Worm (Caenorhabditis elegans) whole organism, midembryonic: ENCODE measurements around the gene R03G8.6.

Experiments used
- T22C8.4 ChIP-seq: fragments of 200-800 bp; sonication (Bioruptor generic); IDR thresholded peaks from 2 replicates; pipeline ENCODE4 v1.3.6; 2022; ENCODE audit warnings: missing genetic modification characterization, missing compliant biosample characterization
- cog-1 ChIP-seq: sonication (generic microtip); optimal IDR thresholded peaks from 2 replicates; lab custom pipeline; 2016; ENCODE audit warnings: missing genetic modification characterization, missing compliant biosample characterization
- flt-1 ChIP-seq: fragments of 200-800 bp; sonication (Bioruptor generic); IDR thresholded peaks from 2 replicates; pipeline ENCODE4 v1.3.6; 2022; ENCODE audit warnings: missing genetic modification characterization, missing compliant biosample characterization
- klf-2 ChIP-seq: fragments of 200-800 bp; sonication (Bioruptor generic); conservative IDR thresholded peaks from 2 replicates; pipeline ENCODE4 v1.3.6; 2022; ENCODE audit warnings: missing genetic modification reagents, missing genetic modification characterization, missing compliant biosample characterization
- med-1 ChIP-seq: sonication (generic microtip); optimal IDR thresholded peaks from 2 replicates; lab custom pipeline; 2017; ENCODE audit warnings: missing genetic modification characterization, mild to moderate bottlenecking, missing compliant biosample characterization, antibody characterized with exemption, missing genetic modification reagents; ENCODE audit not compliant: insufficient read depth
- ref-1 ChIP-seq: fragments of 200-800 bp; sonication (Bioruptor generic); conservative IDR thresholded peaks from 2 replicates; pipeline ENCODE4 v1.3.6; 2022; ENCODE audit warnings: missing genetic modification reagents, missing genetic modification characterization, missing compliant biosample characterization
- tab-1 ChIP-seq: fragments of 200-800 bp; sonication (Bioruptor generic); IDR thresholded peaks from 2 replicates; pipeline ENCODE4 v1.3.6; 2022; ENCODE audit warnings: missing genetic modification characterization, missing compliant biosample characterization
- ztf-23 ChIP-seq: fragments of 200-800 bp; sonication (Bioruptor generic); IDR thresholded peaks from 2 replicates; pipeline ENCODE4 v1.3.6; 2022; ENCODE audit warnings: missing genetic modification reagents, missing genetic modification characterization, missing compliant biosample characterization

ce11 chrX:13116380-13116779 is 16.1 kb upstream of the R03G8.6 start:
- TF ChIP-seq klf-2 (GFP tag; lab: Robert Waterston, UW): no peak
- TF ChIP-seq flt-1 (GFP tag; lab: Robert Waterston, UW): no peak
- TF ChIP-seq tab-1 (GFP tag; lab: Robert Waterston, UW): no peak
- TF ChIP-seq ref-1 (GFP tag; lab: Robert Waterston, UW): no peak
- no peak for TF ChIP-seq ztf-23
- no peak for TF ChIP-seq cog-1 (tag; lab: Kevin White, UChicago)
- TF ChIP-seq med-1 (GFP tag; lab: Kevin White, UChicago): no peak
- TF ChIP-seq T22C8.4 (GFP tag; lab: Robert Waterston, UW): no peak
